Fruit fly (Drosophila melanogaster): ENCODE results near the gene Srp72.

dm6 chr3R:20556281-20557113, 32.0 kb upstream of the Srp72 start:
- TF ChIP-seq CG34406 (GFP tag; optimal IDR thresholded peaks at IDR 0.05): peak; percentile 67
- peak; percentile 72 for TF ChIP-seq CG10631 (GFP tag; optimal IDR thresholded peaks at IDR 0.05)
- peak; percentile 50 for TF ChIP-seq CG11902 (GFP tag; optimal IDR thresholded peaks at IDR 0.05)
- TF ChIP-seq Eip75B (GFP tag; optimal IDR thresholded peaks at IDR 0.05): peak; percentile 65
- TF ChIP-seq Blimp-1 (GFP tag; optimal IDR thresholded peaks at IDR 0.05): no peak
- TF ChIP-seq CG16779 (tag; optimal IDR thresholded peaks at IDR 0.05): peak; percentile 78
- peak; percentile 79 for TF ChIP-seq Gug (GFP tag; IDR thresholded peaks at IDR 0.05)
- peak; percentile 57 for TF ChIP-seq CG6792 (GFP tag; optimal IDR thresholded peaks at IDR 0.05)
- TF ChIP-seq CG6854 (GFP tag; optimal IDR thresholded peaks at IDR 0.05): peak; percentile 36
- peak; percentile 89 for TF ChIP-seq Eip78C (GFP tag)
- TF ChIP-seq CG7368 (GFP tag; optimal IDR thresholded peaks at IDR 0.05): peak; percentile 74
